Worm (Caenorhabditis elegans) whole organism, L1 larva: ENCODE data around the gene ndab-1.

Source experiments
- C16A3.4 ChIP-seq: fragments of 150-350 bp; optimal IDR thresholded peaks from 2 replicates; lab custom pipeline; 2014; ENCODE audit warnings: missing biosample characterization, missing genetic modification characterization
- dpl-1 ChIP-seq, 3 experiments: fragments of 150-350 bp in 2 of 3; sonication (generic microtip) in 1 of 3; optimal IDR thresholded peaks; 2 replicates each; lab custom pipeline; 2014 to 2017; ENCODE audit warnings: missing biosample characterization in 3 of 3, missing genetic modification characterization in 3 of 3, missing genetic modification reagents in 3 of 3
- efl-3 ChIP-seq: fragments of 200-800 bp; sonication (Bioruptor generic); optimal IDR thresholded peaks from 2 replicates; lab custom pipeline; 2018; ENCODE audit warnings: mild to moderate bottlenecking, missing genetic modification characterization, missing compliant biosample characterization
- fkh-10 ChIP-seq: sonication (generic microtip); optimal IDR thresholded peaks from 2 replicates; lab custom pipeline; 2017; ENCODE audit warnings: missing biosample characterization, missing genetic modification reagents, missing genetic modification characterization
- fkh-4 ChIP-seq: sonication (generic microtip); optimal IDR thresholded peaks from 2 replicates; lab custom pipeline; 2016; ENCODE audit warnings: missing compliant biosample characterization, missing genetic modification characterization, borderline replicate concordance
- jun-1 ChIP-seq: fragments of 150-350 bp; optimal IDR thresholded peaks from 2 replicates; lab custom pipeline; 2014; ENCODE audit warnings: missing biosample characterization, missing genetic modification reagents, missing genetic modification characterization
- lin-35 ChIP-seq, 2 experiments: fragments of 150-350 bp; optimal IDR thresholded peaks; 2 replicates each; lab custom pipeline; 2014; ENCODE audit warnings: missing biosample characterization in 2 of 2, missing genetic modification characterization in 2 of 2, missing genetic modification reagents in 2 of 2
- lin-39 ChIP-seq: fragments of 150-350 bp; optimal IDR thresholded peaks from 2 replicates; lab custom pipeline; 2014; ENCODE audit warnings: missing biosample characterization, missing genetic modification reagents, missing genetic modification characterization
- lir-3 ChIP-seq: sonication (generic microtip); optimal IDR thresholded peaks from 2 replicates; lab custom pipeline; 2016; ENCODE audit warnings: mild to moderate bottlenecking, missing genetic modification characterization, moderate library complexity, missing compliant biosample characterization; ENCODE audit not compliant: poor library complexity
- nhr-11 ChIP-seq: fragments of 150-350 bp; optimal IDR thresholded peaks from 2 replicates; lab custom pipeline; 2014; ENCODE audit warnings: missing biosample characterization, missing genetic modification characterization
- nhr-20 ChIP-seq: sonication (generic microtip); optimal IDR thresholded peaks from 2 replicates; lab custom pipeline; 2016; ENCODE audit warnings: mild to moderate bottlenecking, missing genetic modification characterization, missing compliant biosample characterization
- nhr-237 ChIP-seq: fragments of 150-350 bp; optimal IDR thresholded peaks from 2 replicates; lab custom pipeline; 2014; ENCODE audit warnings: missing biosample characterization, missing genetic modification characterization
- nhr-47 ChIP-seq: sonication (generic microtip); optimal IDR thresholded peaks from 2 replicates; lab custom pipeline; 2016; ENCODE audit warnings: mild to moderate bottlenecking, missing genetic modification characterization, moderate library complexity, missing compliant biosample characterization
- nhr-77 ChIP-seq: fragments of 150-350 bp; optimal IDR thresholded peaks from 2 replicates; lab custom pipeline; 2014; ENCODE audit warnings: missing biosample characterization, missing genetic modification characterization
- nhr-90 ChIP-seq: sonication (generic microtip); optimal IDR thresholded peaks from 2 replicates; lab custom pipeline; 2016; ENCODE audit warnings: mild to moderate bottlenecking, missing genetic modification characterization, missing compliant biosample characterization; ENCODE audit not compliant: poor library complexity
- skn-1 ChIP-seq: fragments of 150-350 bp; optimal IDR thresholded peaks from 2 replicates; lab custom pipeline; 2014; ENCODE audit warnings: missing biosample characterization, missing genetic modification characterization
- sup-37 ChIP-seq: fragments of 200-800 bp; sonication (Bioruptor generic); optimal IDR thresholded peaks from 2 replicates; lab custom pipeline; 2018; ENCODE audit warnings: mild to moderate bottlenecking, missing genetic modification characterization, missing compliant biosample characterization
- unc-130 ChIP-seq: fragments of 150-350 bp; optimal IDR thresholded peaks from 2 replicates; lab custom pipeline; 2017; ENCODE audit warnings: missing biosample characterization, missing genetic modification characterization, inconsistent platforms
- unc-86 ChIP-seq: sonication (generic microtip); optimal IDR thresholded peaks from 2 replicates; lab custom pipeline; 2016; ENCODE audit warnings: missing genetic modification characterization, missing compliant biosample characterization
- vab-15 ChIP-seq: sonication (generic microtip); optimal IDR thresholded peaks from 2 replicates; lab custom pipeline; 2017; ENCODE audit warnings: missing genotype, mild to moderate bottlenecking, missing genetic modification characterization, missing compliant biosample characterization
- zag-1 ChIP-seq: fragments of 150-350 bp; optimal IDR thresholded peaks from 2 replicates; lab custom pipeline; 2014; ENCODE audit warnings: missing biosample characterization, missing genetic modification characterization

ndab-1 gene

ce11 chrIII:11870009-11870408, 45.5 kb downstream of the ndab-1 start (continued):
- TF ChIP-seq lin-35 (GFP tag; optimal IDR thresholded peaks at IDR 0.05; lab: Kevin White, UChicago) (peak; percentile 84 to 86), lin-39 (tag; lab: Kevin White, UChicago) (peak; percentile 47), nhr-90 (peak; percentile 89), vab-15 (tag; lab: Kevin White, UChicago) (peak; percentile 79), nhr-237 (peak; percentile 47), nhr-47 (tag; lab: Kevin White, UChicago) (peak; percentile 90), nhr-20 (tag; lab: Kevin White, UChicago) (peak; percentile 86), zag-1 (tag; lab: Kevin White, UChicago) (peak; percentile 14), nhr-11 (no peak), fkh-10 (peak; percentile 49)

ce11 chrIII:11869231-11869912, 46.1 kb downstream of the ndab-1 start, which contains the start of gene taf-12:
Gene taf-12 (minus strand): TSS chrIII:11869281.
- TF ChIP-seq skn-1 (tag; lab: Kevin White, UChicago) (no peak), lir-3 (no peak), C16A3.4 (tag; lab: Kevin White, UChicago) (no peak), unc-86 (tag; lab: Kevin White, UChicago) (no peak), nhr-77 (no peak), unc-130 (no peak), sup-37 (no peak), jun-1 (no peak)
- TF ChIP-seq, all 84 proteins: peak for 0

- TF ChIP-seq fkh-4 (no peak), efl-3 (GFP tag; lab: Kevin White, UChicago) (no peak), zag-1 (tag; lab: Kevin White, UChicago) (no peak), dpl-1 (GFP tag; optimal IDR thresholded peaks at IDR 0.05; lab: Kevin White, UChicago) (no peak)
- TF ChIP-seq, all 84 proteins: peak for 0
Measured at ce11 chrIII:11866127-11866526, 49.4 kb downstream of the ndab-1 start.
